Fruit fly (Drosophila melanogaster): ENCODE measurements around the gene mys.

DNA sequence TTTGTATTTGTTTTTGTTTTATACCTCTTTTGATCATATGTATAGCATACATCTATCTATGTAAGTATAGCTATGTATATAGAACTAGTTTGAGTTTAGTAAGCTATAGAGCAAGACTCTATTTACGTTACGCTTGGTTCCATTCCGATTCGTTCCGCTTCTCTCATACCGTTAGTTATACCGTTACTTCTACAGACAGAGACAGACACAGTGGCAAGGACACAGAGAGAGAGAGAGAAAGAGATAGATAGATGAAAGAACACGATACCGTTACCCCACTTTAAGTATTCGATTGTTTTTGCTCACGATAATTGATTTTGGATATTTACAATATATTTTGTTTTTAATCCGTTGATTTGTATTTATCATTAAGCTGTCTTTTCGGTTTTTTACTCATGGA, 14.9 kb upstream of the mys start:
- TF ChIP-seq bbx (GFP tag; IDR thresholded peaks at IDR 0.05; ENCODE audit: partially characterized antibody) (no peak), bab2 (GFP tag; optimal IDR thresholded peaks at IDR 0.05) (no peak), pnt (GFP tag; optimal IDR thresholded peaks at IDR 0.05) (no peak), CG32532 (GFP tag; IDR thresholded peaks at IDR 0.05) (no peak), CG12299 (tag; optimal IDR thresholded peaks at IDR 0.05) (no peak), TFAM (GFP tag; optimal IDR thresholded peaks at IDR 0.05) (no peak), CG7928 (GFP tag; optimal IDR thresholded peaks at IDR 0.05) (no peak), psq (GFP tag; optimal IDR thresholded peaks at IDR 0.05) (no peak), Nf-YC (tag; optimal IDR thresholded peaks at IDR 0.05) (no peak), CG17361 (GFP tag; IDR thresholded peaks at IDR 0.05) (no peak)
